Worm (Caenorhabditis elegans): ENCODE data around the gene sre-10.

sre-10 gene

DNA sequence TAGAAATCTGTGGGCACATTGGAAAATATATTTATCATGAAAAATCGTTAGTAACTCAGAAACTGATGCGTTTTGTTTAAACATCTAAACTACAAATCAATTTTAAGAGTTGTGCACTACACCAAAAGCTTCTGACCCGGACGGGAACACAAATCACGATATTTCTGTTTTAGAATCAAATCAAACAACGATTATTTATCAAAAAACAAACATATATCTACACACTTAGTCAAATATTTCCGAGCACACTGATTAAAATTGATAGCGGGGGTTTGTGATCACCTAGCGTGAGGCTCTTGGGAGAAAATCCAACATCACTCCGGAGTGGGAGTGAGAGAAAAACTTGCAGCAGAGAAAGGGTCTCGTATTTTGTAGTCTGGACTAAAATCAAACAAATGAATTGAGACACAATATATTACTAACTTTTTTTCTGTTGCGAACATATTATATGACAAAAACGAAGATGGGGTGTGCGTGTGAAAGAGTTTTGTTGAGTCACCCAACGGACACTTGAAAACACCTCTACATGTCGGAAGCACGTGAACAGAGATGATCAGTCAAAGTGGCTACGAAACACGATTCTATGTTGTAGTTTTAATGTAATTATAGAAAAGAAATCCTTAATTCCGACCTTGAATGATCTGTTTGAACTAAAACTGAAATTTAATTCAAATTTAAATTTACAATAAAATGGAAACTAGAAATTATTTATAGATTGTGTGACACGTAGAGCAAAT is 36.9 kb upstream of the sre-10 start:
- no peak for TF ChIP-seq scrt-1 (GFP tag; IDR thresholded peaks at IDR 0.05)
- no peak for TF ChIP-seq flt-1 (GFP tag; IDR thresholded peaks at IDR 0.05)
- no peak for TF ChIP-seq F13C5.2 (tag; optimal IDR thresholded peaks at IDR 0.05)
- no peak for TF ChIP-seq tbx-37 (GFP tag; conservative IDR thresholded peaks at IDR 0.05)
- TF ChIP-seq tra-4 (tag; optimal IDR thresholded peaks at IDR 0.05): no peak
- no peak for TF ChIP-seq ceh-13 (GFP tag; optimal IDR thresholded peaks at IDR 0.05)
- no peak for TF ChIP-seq ceh-36 (tag; optimal IDR thresholded peaks at IDR 0.05)
- TF ChIP-seq pes-1 (GFP tag; IDR thresholded peaks at IDR 0.05): no peak

DNA sequence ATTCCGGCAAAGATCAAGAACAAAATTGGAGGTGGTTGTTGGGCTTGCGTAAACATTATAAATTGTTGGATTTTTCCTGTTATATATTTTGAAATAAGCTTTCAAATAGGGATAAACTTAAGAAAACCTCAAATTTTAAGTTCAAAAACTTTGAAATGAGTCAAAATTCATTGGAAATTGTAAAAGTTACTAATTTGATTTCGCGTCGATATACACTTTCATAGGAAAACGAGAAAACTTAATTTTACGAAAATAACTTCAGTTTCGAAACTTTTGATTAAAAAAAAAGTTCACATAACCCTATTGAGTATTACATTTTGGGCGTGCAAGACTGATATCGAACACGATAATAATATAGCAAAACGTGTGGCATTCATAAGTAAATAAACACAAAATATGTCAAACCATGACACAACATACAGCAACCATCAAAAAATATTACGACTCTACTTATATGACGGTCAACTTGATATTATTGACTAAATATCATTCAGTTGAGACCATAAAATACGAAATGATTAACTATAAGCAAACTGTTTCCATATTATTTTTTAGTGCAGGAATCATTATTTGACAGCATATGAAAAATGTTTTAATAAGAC is 36.1 kb upstream of the sre-10 start:
- TF ChIP-seq ceh-36 (tag; optimal IDR thresholded peaks at IDR 0.05) (no peak), pes-1 (GFP tag; IDR thresholded peaks at IDR 0.05) (no peak), sea-1 (GFP tag; conservative IDR thresholded peaks at IDR 0.05) (no peak), F13C5.2 (tag; optimal IDR thresholded peaks at IDR 0.05) (no peak)

DNA sequence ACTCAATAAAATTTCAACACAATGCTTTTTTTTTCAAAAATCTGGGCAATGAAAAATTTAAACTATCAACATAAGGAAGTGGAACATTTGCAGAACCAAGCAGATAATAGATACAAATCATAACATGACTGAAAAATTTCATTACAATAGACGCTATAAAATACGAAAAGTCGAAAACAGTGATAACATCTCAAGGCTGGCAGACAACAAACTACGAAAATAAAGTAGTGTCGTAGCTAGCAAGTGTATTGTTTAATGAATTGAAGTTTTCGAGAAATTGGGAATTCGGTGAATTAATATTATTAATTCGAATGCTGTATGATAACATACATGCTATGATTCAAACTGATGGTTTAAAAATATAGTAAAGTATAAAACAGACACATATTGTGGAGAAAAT is 35.5 kb upstream of the sre-10 start:
- TF ChIP-seq hnd-1 (tag; optimal IDR thresholded peaks at IDR 0.05) (no peak), tbx-11 (GFP tag; IDR thresholded peaks at IDR 0.05) (no peak), ets-7 (tag; optimal IDR thresholded peaks at IDR 0.05) (no peak), hmg-4 (GFP tag; optimal IDR thresholded peaks at IDR 0.05) (no peak), F13C5.2 (tag; optimal IDR thresholded peaks at IDR 0.05) (no peak), ceh-13 (GFP tag; optimal IDR thresholded peaks at IDR 0.05) (no peak), scrt-1 (GFP tag; IDR thresholded peaks at IDR 0.05) (no peak), flt-1 (GFP tag; IDR thresholded peaks at IDR 0.05) (no peak), B0310.2 (tag; optimal IDR thresholded peaks at IDR 0.05) (no peak), sea-1 (GFP tag; conservative IDR thresholded peaks at IDR 0.05) (no peak), pes-1 (GFP tag; IDR thresholded peaks at IDR 0.05) (no peak), ceh-36 (tag; optimal IDR thresholded peaks at IDR 0.05) (no peak), hmbx-1 (tag; optimal IDR thresholded peaks at IDR 0.05) (no peak), aly-1 (tag; optimal IDR thresholded peaks at IDR 0.05) (no peak), tbx-37 (GFP tag; conservative IDR thresholded peaks at IDR 0.05) (no peak)

DNA sequence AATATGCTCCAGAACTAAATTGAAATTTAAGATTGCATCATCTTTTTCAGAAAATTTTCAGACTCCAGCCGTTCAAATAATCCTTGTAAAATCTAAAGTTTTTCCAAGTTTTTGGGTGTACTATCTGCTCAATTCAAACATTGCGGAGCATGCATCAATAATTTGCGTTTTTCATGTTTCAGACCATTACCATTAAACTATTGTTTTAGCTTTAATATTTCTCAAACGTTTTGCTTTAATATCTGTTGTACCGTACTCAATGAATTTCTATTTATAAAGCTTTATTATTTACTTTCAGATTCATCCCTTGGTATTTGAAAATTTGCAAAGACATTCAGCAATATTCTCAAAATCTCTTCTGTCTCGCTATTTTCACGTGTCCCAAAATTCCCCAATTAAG is 29.1 kb upstream of the sre-10 start, which contains the start of gene odr-2:
Gene odr-2, plus strand, starts transcription at position 301 of the 400 bp plus-strand sequence.
- TF ChIP-seq flt-1 (GFP tag; IDR thresholded peaks at IDR 0.05): no peak
- TF ChIP-seq F13C5.2 (tag; optimal IDR thresholded peaks at IDR 0.05): no peak
- no peak for TF ChIP-seq tbx-37 (GFP tag; conservative IDR thresholded peaks at IDR 0.05)
- TF ChIP-seq aly-1 (tag; optimal IDR thresholded peaks at IDR 0.05): no peak
- TF ChIP-seq hmbx-1 (tag; optimal IDR thresholded peaks at IDR 0.05): no peak
- TF ChIP-seq tra-4 (tag; optimal IDR thresholded peaks at IDR 0.05): no peak
- no peak for TF ChIP-seq B0310.2 (tag; optimal IDR thresholded peaks at IDR 0.05)
- no peak for TF ChIP-seq pes-1 (GFP tag; IDR thresholded peaks at IDR 0.05)
- TF ChIP-seq tbx-11 (GFP tag; IDR thresholded peaks at IDR 0.05): no peak
- no peak for TF ChIP-seq sea-1 (GFP tag; conservative IDR thresholded peaks at IDR 0.05)
- no peak for TF ChIP-seq hmg-4 (GFP tag; optimal IDR thresholded peaks at IDR 0.05)
- no peak for TF ChIP-seq scrt-1 (GFP tag; IDR thresholded peaks at IDR 0.05)
- no peak for TF ChIP-seq hnd-1 (tag; optimal IDR thresholded peaks at IDR 0.05)
- no peak for TF ChIP-seq ceh-36 (tag; optimal IDR thresholded peaks at IDR 0.05)

DNA sequence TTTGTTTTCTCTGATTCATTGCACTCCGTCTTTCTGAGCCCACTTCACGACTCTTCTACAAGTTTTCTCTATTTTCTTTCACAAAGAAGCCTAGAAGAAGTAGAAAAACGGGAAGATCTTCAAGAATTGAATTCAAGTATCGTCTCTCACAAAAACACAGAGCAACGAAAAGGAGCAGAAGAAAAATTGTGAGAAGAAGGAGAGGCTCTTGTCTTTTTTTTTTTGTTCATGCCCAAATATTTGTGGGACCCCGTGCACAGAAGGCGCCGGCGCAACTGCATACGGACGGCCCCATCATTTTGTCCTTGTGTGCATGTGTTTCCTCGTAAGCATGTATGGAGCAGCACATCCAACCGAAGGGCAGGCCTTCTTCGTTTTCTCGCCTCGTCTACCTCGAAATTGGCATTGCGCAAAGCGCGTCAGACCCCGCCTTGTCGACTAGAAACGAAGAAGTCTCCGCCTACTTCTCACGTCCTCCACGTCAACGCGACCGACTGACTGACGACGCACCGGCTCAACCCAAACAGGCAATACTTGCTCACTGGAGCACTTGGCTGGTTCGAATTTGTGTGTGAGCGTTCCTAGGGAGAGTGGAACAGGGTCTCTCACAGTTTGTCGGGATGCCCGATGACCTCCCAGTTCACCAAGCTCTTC is 25.7 kb upstream of the sre-10 start:
- TF ChIP-seq ceh-13 (GFP tag; optimal IDR thresholded peaks at IDR 0.05) (no peak), tbx-11 (GFP tag; IDR thresholded peaks at IDR 0.05) (no peak), scrt-1 (GFP tag; IDR thresholded peaks at IDR 0.05) (no peak), tbx-37 (GFP tag; conservative IDR thresholded peaks at IDR 0.05) (no peak), pes-1 (GFP tag; IDR thresholded peaks at IDR 0.05) (no peak), ets-7 (tag; optimal IDR thresholded peaks at IDR 0.05) (no peak), hmbx-1 (tag; optimal IDR thresholded peaks at IDR 0.05) (no peak), ama-1 (optimal IDR thresholded peaks at IDR 0.05) (no peak), hnd-1 (tag; optimal IDR thresholded peaks at IDR 0.05) (no peak), flt-1 (GFP tag; IDR thresholded peaks at IDR 0.05) (no peak), hmg-4 (GFP tag; optimal IDR thresholded peaks at IDR 0.05) (no peak), tra-4 (tag; optimal IDR thresholded peaks at IDR 0.05) (no peak)

DNA sequence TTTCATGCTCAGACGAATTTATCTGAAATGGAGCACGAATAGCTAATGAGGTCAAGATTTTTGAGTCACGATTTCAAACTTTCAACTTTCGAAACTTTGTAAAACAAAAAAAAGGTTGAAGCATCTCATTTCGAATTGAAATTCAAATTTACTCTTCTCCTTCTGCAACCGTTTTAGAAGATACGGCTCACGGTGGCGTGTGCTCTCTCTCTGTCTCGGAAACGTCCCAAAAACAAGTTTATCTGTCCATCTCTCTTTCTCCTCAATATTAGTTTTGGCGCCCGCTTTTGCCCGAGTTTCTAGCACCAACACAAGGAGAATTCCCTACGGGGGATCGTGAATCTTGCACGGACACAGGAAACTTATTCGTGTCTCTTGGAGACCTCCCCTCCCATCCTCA is 22.0 kb upstream of the sre-10 start:
- TF ChIP-seq B0310.2 (tag; optimal IDR thresholded peaks at IDR 0.05) (no peak), hmg-4 (GFP tag; optimal IDR thresholded peaks at IDR 0.05) (no peak), hnd-1 (tag; optimal IDR thresholded peaks at IDR 0.05) (no peak)

DNA sequence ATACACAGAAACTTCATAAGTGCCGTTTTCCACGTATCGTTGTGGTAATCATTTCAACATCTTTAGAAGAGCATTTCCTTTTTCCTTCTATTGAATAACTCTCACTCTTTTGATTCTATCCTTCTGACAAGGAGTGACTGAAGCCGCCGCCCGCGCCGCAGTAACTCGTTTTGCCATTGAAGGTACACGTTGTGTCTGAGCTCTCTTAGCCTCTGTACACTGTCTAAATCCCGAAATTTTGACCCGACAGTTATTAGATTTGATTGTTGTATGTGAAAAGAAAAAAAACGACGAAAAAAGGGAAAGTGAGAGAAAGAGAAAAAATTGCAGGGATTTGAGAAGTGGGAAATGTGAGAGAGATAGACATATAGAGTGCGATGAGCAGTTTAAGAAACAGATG is 21.1 kb upstream of the sre-10 start:
- TF ChIP-seq flt-1 (GFP tag; IDR thresholded peaks at IDR 0.05): no peak
- TF ChIP-seq pes-1 (GFP tag; IDR thresholded peaks at IDR 0.05): no peak
- TF ChIP-seq sea-1 (GFP tag; conservative IDR thresholded peaks at IDR 0.05): no peak
- TF ChIP-seq ets-7 (tag; optimal IDR thresholded peaks at IDR 0.05): no peak
- TF ChIP-seq hnd-1 (tag; optimal IDR thresholded peaks at IDR 0.05): no peak
- TF ChIP-seq hmg-4 (GFP tag; optimal IDR thresholded peaks at IDR 0.05): no peak

DNA sequence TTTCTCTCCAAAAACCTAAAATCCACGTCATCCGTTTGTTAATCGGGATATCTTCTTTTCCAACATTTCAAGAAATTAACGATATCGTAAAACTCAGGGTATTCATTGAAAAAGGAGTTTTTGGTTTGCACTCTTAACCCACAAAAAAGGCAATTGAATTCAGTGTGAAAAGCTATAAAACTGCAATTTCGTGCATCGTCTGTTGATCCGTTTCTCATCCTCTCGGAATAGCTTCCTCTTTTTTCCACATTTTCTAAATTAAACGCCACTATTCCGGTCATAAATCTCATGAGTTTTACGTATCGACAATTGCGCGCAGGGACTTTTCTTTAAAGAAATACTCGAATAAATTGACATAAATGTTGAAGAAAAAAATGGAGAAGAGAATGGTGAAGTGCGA is 20.1 kb upstream of the sre-10 start:
- TF ChIP-seq tbx-11 (GFP tag; IDR thresholded peaks at IDR 0.05): no peak
- TF ChIP-seq ets-7 (tag; optimal IDR thresholded peaks at IDR 0.05): no peak

Data from whole organism, early embryonic.